Fruit fly (Drosophila melanogaster) whole organism, prepupa: ENCODE measurements around the gene dar1.

Experiments used
- Blimp-1 ChIP-seq: fragments of 200-800 bp; sonication (Bioruptor generic); optimal IDR thresholded peaks from 3 replicates; lab custom pipeline; 2017; ENCODE audit warnings: missing biosample characterization, missing genetic modification characterization, mild to moderate bottlenecking, moderate library complexity, missing genetic modification reagents
- CG10631 ChIP-seq: fragments of 200-800 bp; sonication (Bioruptor generic); optimal IDR thresholded peaks from 2 replicates; lab custom pipeline; 2016; ENCODE audit warnings: missing biosample characterization, missing genetic modification characterization
- CG10669 ChIP-seq: fragments of 200-800 bp; sonication (Bioruptor generic); optimal IDR thresholded peaks from 3 replicates; lab custom pipeline; 2018; ENCODE audit warnings: missing biosample characterization, mild to moderate bottlenecking, missing genetic modification characterization, moderate library complexity
- CG11294 ChIP-seq: fragments of 200-800 bp; sonication (Bioruptor generic); IDR thresholded peaks from 2 replicates; pipeline ENCODE4 v1.3.6; 2022; ENCODE audit warnings: missing biosample characterization, missing genetic modification characterization
- CG1621 ChIP-seq: fragments of 200-800 bp; sonication (Bioruptor generic); optimal IDR thresholded peaks from 3 replicates; lab custom pipeline; 2018; ENCODE audit warnings: missing biosample characterization, mild to moderate bottlenecking, missing genetic modification characterization
- CG16779 ChIP-seq: fragments of 200-800 bp; sonication (Bioruptor generic); optimal IDR thresholded peaks from 3 replicates; lab custom pipeline; 2017; ENCODE audit warnings: missing biosample characterization, mild to moderate bottlenecking, missing genetic modification characterization
- CG3032 ChIP-seq: fragments of 200-800 bp; optimal IDR thresholded peaks from 2 replicates; lab custom pipeline; 2019; ENCODE audit warnings: missing biosample characterization, mild to moderate bottlenecking, missing genetic modification characterization, moderate library complexity
- CG31627 ChIP-seq: fragments of 200-800 bp; sonication (Bioruptor generic); optimal IDR thresholded peaks from 3 replicates; lab custom pipeline; 2016; ENCODE audit warnings: missing biosample characterization, missing genetic modification characterization
- CG32006 ChIP-seq: fragments of 200-800 bp; sonication (Bioruptor generic); optimal IDR thresholded peaks from 3 replicates; lab custom pipeline; 2017; ENCODE audit warnings: missing biosample characterization, mild to moderate bottlenecking, missing genetic modification characterization
- CG34406 ChIP-seq: fragments of 200-800 bp; sonication (Bioruptor generic); optimal IDR thresholded peaks from 3 replicates; lab custom pipeline; 2016; ENCODE audit warnings: missing biosample characterization, missing genetic modification characterization
- CG3919 ChIP-seq: fragments of 200-800 bp; sonication (Bioruptor generic); optimal IDR thresholded peaks from 3 replicates; lab custom pipeline; 2016; ENCODE audit warnings: missing biosample characterization, missing genetic modification characterization
- CG6163 ChIP-seq: fragments of 200-800 bp; sonication (Bioruptor generic); IDR thresholded peaks from 3 replicates; pipeline ENCODE4 v1.3.6; 2022; ENCODE audit warnings: missing biosample characterization, missing genetic modification characterization
- CG6808 ChIP-seq: fragments of 200-800 bp; sonication (Bioruptor generic); optimal IDR thresholded peaks from 3 replicates; lab custom pipeline; 2017; ENCODE audit warnings: missing biosample characterization, missing genetic modification characterization, mild to moderate bottlenecking, moderate library complexity, missing genetic modification reagents
- CG6854 ChIP-seq: fragments of 200-800 bp; sonication (Bioruptor generic); optimal IDR thresholded peaks from 2 replicates; lab custom pipeline; 2017; ENCODE audit warnings: missing biosample characterization, mild to moderate bottlenecking, missing genetic modification characterization
- CG7368 ChIP-seq: fragments of 200-800 bp; sonication (Bioruptor generic); optimal IDR thresholded peaks from 3 replicates; lab custom pipeline; 2016; ENCODE audit warnings: missing biosample characterization, missing genetic modification characterization
- CG8119 ChIP-seq: fragments of 200-800 bp; sonication (Bioruptor generic); IDR thresholded peaks from 3 replicates; pipeline ENCODE4 v1.3.6; 2022; ENCODE audit warnings: missing biosample characterization, missing genetic modification characterization
- CG8319 ChIP-seq: fragments of 200-800 bp; sonication (Bioruptor generic); optimal IDR thresholded peaks from 3 replicates; lab custom pipeline; 2016; ENCODE audit warnings: missing biosample characterization, missing genetic modification characterization
- CG8632 ChIP-seq: fragments of 200-800 bp; sonication (Bioruptor generic); optimal IDR thresholded peaks from 3 replicates; lab custom pipeline; 2016; ENCODE audit warnings: missing biosample characterization, missing genetic modification characterization
- CG9139 ChIP-seq: fragments of 200-800 bp; sonication (Bioruptor generic); optimal IDR thresholded peaks from 3 replicates; lab custom pipeline; 2017; ENCODE audit warnings: missing biosample characterization, mild to moderate bottlenecking, missing genetic modification characterization
- Eip78C ChIP-seq: fragments of 200-800 bp; sonication (Bioruptor generic); peaks from one replicate; lab custom pipeline; 2016; ENCODE audit warnings: missing biosample characterization, missing genetic modification characterization
- Eip93F ChIP-seq: fragments of 200-800 bp; sonication (Bioruptor generic); optimal IDR thresholded peaks from 2 replicates; lab custom pipeline; 2016; ENCODE audit warnings: missing biosample characterization, mild to moderate bottlenecking, missing genetic modification characterization
- Ets21C ChIP-seq: fragments of 200-800 bp; sonication (Bioruptor generic); optimal IDR thresholded peaks from 3 replicates; lab custom pipeline; 2016; ENCODE audit warnings: missing biosample characterization, missing genetic modification characterization
- Ets96B ChIP-seq: fragments of 200-800 bp; optimal IDR thresholded peaks from 2 replicates; lab custom pipeline; 2019; ENCODE audit warnings: missing biosample characterization, mild to moderate bottlenecking, missing genetic modification characterization, moderate library complexity
- Hr38 ChIP-seq: sonication (Bioruptor generic); optimal IDR thresholded peaks from 2 replicates; lab custom pipeline; 2016; ENCODE audit warnings: missing biosample characterization, missing genetic modification characterization
- Hr39 ChIP-seq: fragments of 200-800 bp; sonication (Bioruptor generic); optimal IDR thresholded peaks from 2 replicates; lab custom pipeline; 2016; ENCODE audit warnings: missing biosample characterization, missing genetic modification characterization
- Hr4 ChIP-seq: fragments of 200-800 bp; sonication (Bioruptor generic); optimal IDR thresholded peaks from 3 replicates; lab custom pipeline; 2016; ENCODE audit warnings: missing biosample characterization, missing genetic modification characterization
- Lpt ChIP-seq: fragments of 200-800 bp; sonication (Bioruptor generic); optimal IDR thresholded peaks from 3 replicates; lab custom pipeline; 2016; ENCODE audit warnings: missing biosample characterization, missing genetic modification characterization
- OdsH ChIP-seq: fragments of 200-800 bp; sonication (Bioruptor generic); optimal IDR thresholded peaks from 3 replicates; lab custom pipeline; 2016; ENCODE audit warnings: missing biosample characterization, missing genetic modification characterization
- Smox ChIP-seq: fragments of 200-800 bp; sonication (Bioruptor generic); optimal IDR thresholded peaks from 3 replicates; lab custom pipeline; 2016; ENCODE audit warnings: missing biosample characterization, missing genetic modification characterization
- Sox102F ChIP-seq: fragments of 200-800 bp; sonication (Bioruptor generic); optimal IDR thresholded peaks from 2 replicates; lab custom pipeline; 2016; ENCODE audit warnings: missing biosample characterization, mild to moderate bottlenecking, missing genetic modification characterization
- Sox14 ChIP-seq: fragments of 200-800 bp; sonication (Bioruptor generic); optimal IDR thresholded peaks from 3 replicates; lab custom pipeline; 2016; ENCODE audit warnings: missing biosample characterization, missing genetic modification characterization
- Sox15 ChIP-seq: fragments of 200-800 bp; sonication (Bioruptor generic); optimal IDR thresholded peaks from 3 replicates; lab custom pipeline; 2016; ENCODE audit warnings: missing biosample characterization, missing genetic modification characterization
- achi ChIP-seq: fragments of 200-800 bp; sonication (Bioruptor generic); optimal IDR thresholded peaks from 3 replicates; lab custom pipeline; 2016; ENCODE audit warnings: missing biosample characterization, missing genetic modification characterization
- acj6 ChIP-seq: fragments of 200-800 bp; sonication (Bioruptor generic); optimal IDR thresholded peaks from 3 replicates; lab custom pipeline; 2016; ENCODE audit warnings: missing biosample characterization, missing genetic modification characterization
- cyc ChIP-seq: fragments of 200-800 bp; sonication (Bioruptor generic); optimal IDR thresholded peaks from 3 replicates; lab custom pipeline; 2016; ENCODE audit warnings: missing biosample characterization, missing genetic modification characterization
- dsx ChIP-seq: fragments of 200-800 bp; optimal IDR thresholded peaks from 3 replicates; lab custom pipeline; 2019; ENCODE audit warnings: missing biosample characterization, mild to moderate bottlenecking, missing genetic modification characterization, moderate library complexity; ENCODE audit not compliant: poor library complexity, severe bottlenecking
- eg ChIP-seq: fragments of 200-800 bp; sonication (Bioruptor generic); IDR thresholded peaks from 3 replicates; pipeline ENCODE4 v1.3.6; 2022; ENCODE audit warnings: missing biosample characterization, missing genetic modification characterization
- esn ChIP-seq: fragments of 200-800 bp; sonication (Bioruptor generic); optimal IDR thresholded peaks from 2 replicates; lab custom pipeline; 2016; ENCODE audit warnings: missing biosample characterization, mild to moderate bottlenecking, missing genetic modification characterization, moderate library complexity
- fd59A ChIP-seq: fragments of 200-800 bp; sonication (Bioruptor generic); optimal IDR thresholded peaks from 2 replicates; lab custom pipeline; 2017; ENCODE audit warnings: missing biosample characterization, mild to moderate bottlenecking, missing genetic modification characterization, missing genetic modification reagents
- net ChIP-seq: fragments of 200-800 bp; sonication (Bioruptor generic); optimal IDR thresholded peaks from 3 replicates; lab custom pipeline; 2016; ENCODE audit warnings: missing biosample characterization, missing genetic modification characterization
- pdm3 ChIP-seq: fragments of 200-800 bp; sonication (Bioruptor generic); optimal IDR thresholded peaks from 3 replicates; lab custom pipeline; 2016; ENCODE audit warnings: missing biosample characterization, missing genetic modification characterization
- salr ChIP-seq, 2 experiments: fragments of 200-800 bp; sonication (Bioruptor generic); optimal IDR thresholded peaks; 3 replicates each; lab custom pipeline; 2016 to 2018; ENCODE audit warnings: missing biosample characterization in 2 of 2, missing genetic modification characterization in 2 of 2, mild to moderate bottlenecking in 1 of 2
- ss ChIP-seq, 2 experiments: fragments of 200-800 bp; sonication (Bioruptor generic); optimal IDR thresholded peaks; 2 replicates in 1 of 2; 3 replicates in 1 of 2; lab custom pipeline; 2017 to 2018; ENCODE audit warnings: mild to moderate bottlenecking in 2 of 2, missing biosample characterization in 2 of 2, missing genetic modification characterization in 2 of 2, moderate library complexity in 1 of 2
- svp ChIP-seq: fragments of 200-800 bp; sonication (Bioruptor generic); peaks from one replicate; lab custom pipeline; 2016; ENCODE audit warnings: missing biosample characterization, missing genetic modification characterization
- topi ChIP-seq: fragments of 200-800 bp; sonication (Bioruptor generic); optimal IDR thresholded peaks from 3 replicates; lab custom pipeline; 2016; ENCODE audit warnings: missing biosample characterization, missing genetic modification characterization
- vri ChIP-seq: fragments of 200-800 bp; sonication (Bioruptor generic); optimal IDR thresholded peaks from 3 replicates; lab custom pipeline; 2016; ENCODE audit warnings: missing biosample characterization, mild to moderate bottlenecking, missing genetic modification characterization

Gene dar1

dm6 chr3L:3624876-3625275 lies 1.3 kb upstream of the dar1 start (continued):
- no peak for TF ChIP-seq CG3032
- TF ChIP-seq CG9139 (GFP tag; lab: Kevin White, UChicago), result no peak
- peak; percentile 43 for TF ChIP-seq CG1621 (tag; lab: Kevin White, UChicago)
- peak; percentile 66 to 72 for TF ChIP-seq ss (GFP tag; optimal IDR thresholded peaks at IDR 0.05; lab: Kevin White, UChicago)
- no peak for TF ChIP-seq Smox (GFP tag; lab: Kevin White, UChicago)
- no peak for TF ChIP-seq Hr38 (GFP tag; lab: Kevin White, UChicago)
- TF ChIP-seq Sox102F (GFP tag; lab: Kevin White, UChicago), result no peak
- peak; percentile 37; the same call in 1 of the 3 replicates for TF ChIP-seq CG6163
- peak; percentile 9 for TF ChIP-seq CG32006 (GFP tag; lab: Kevin White, UChicago)
- no peak for TF ChIP-seq CG8632 (GFP tag; lab: Kevin White, UChicago)
- TF ChIP-seq acj6 (GFP tag; lab: Kevin White, UChicago), result no peak
- no peak for TF ChIP-seq CG31627 (GFP tag; lab: Kevin White, UChicago)
- peak; percentile 32 for TF ChIP-seq Ets96B (tag; lab: Kevin White, UChicago)
- peak; percentile 32; the same call in 1 of the 3 replicates for TF ChIP-seq eg (GFP tag; lab: Robert Waterston, UW)
- TF ChIP-seq CG16779 (tag; lab: Kevin White, UChicago), result no peak
- peak; percentile 46 for TF ChIP-seq CG6808 (GFP tag; lab: Kevin White, UChicago)
- TF ChIP-seq CG7368, result no peak
- TF ChIP-seq CG8119 (GFP tag; lab: Robert Waterston, UW), result peak; percentile 29; the same call in 1 of the 3 replicates
- TF ChIP-seq Eip93F (GFP tag; lab: Kevin White, UChicago), result no peak
- TF ChIP-seq achi (GFP tag; lab: Kevin White, UChicago), result no peak
- no peak for TF ChIP-seq Eip78C (GFP tag; lab: Kevin White, UChicago)
- TF ChIP-seq net (GFP tag; lab: Kevin White, UChicago), result no peak
- no peak for TF ChIP-seq CG10631 (GFP tag; lab: Kevin White, UChicago)
- no peak for TF ChIP-seq svp (GFP tag; lab: Kevin White, UChicago)
- no peak for TF ChIP-seq esn (GFP tag; lab: Kevin White, UChicago)
- TF ChIP-seq Sox15 (GFP tag; lab: Kevin White, UChicago), result no peak

- TF ChIP-seq Sox15 (GFP tag; lab: Kevin White, UChicago) (peak; percentile 57), vri (GFP tag; lab: Kevin White, UChicago) (no peak), OdsH (GFP tag; lab: Kevin White, UChicago) (peak; percentile 74), svp (GFP tag; lab: Kevin White, UChicago) (no peak), Smox (GFP tag; lab: Kevin White, UChicago) (no peak), Eip93F (GFP tag; lab: Kevin White, UChicago) (no peak), CG6808 (GFP tag; lab: Kevin White, UChicago) (peak; percentile 47), topi (GFP tag; lab: Kevin White, UChicago) (no peak), CG10669 (GFP tag; lab: Kevin White, UChicago) (peak; percentile 22), CG6854 (GFP tag; lab: Kevin White, UChicago) (no peak), CG32006 (GFP tag; lab: Kevin White, UChicago) (peak; percentile 91), CG6163 (peak; percentile 78), CG8119 (GFP tag; lab: Robert Waterston, UW) (peak; percentile 89), net (GFP tag; lab: Kevin White, UChicago) (peak; percentile 72), CG10631 (GFP tag; lab: Kevin White, UChicago) (peak; percentile 54), Hr39 (GFP tag; lab: Kevin White, UChicago) (no peak), CG11294 (GFP tag; lab: Robert Waterston, UW) (peak; percentile 88), salr (GFP tag; optimal IDR thresholded peaks at IDR 0.05; lab: Kevin White, UChicago) (peak; percentile 37 to 49), Hr4 (GFP tag; lab: Kevin White, UChicago) (peak; percentile 30), CG3919 (GFP tag; lab: Kevin White, UChicago) (peak; percentile 58), esn (GFP tag; lab: Kevin White, UChicago) (no peak), fd59A (GFP tag; lab: Kevin White, UChicago) (peak; percentile 69), Ets21C (GFP tag; lab: Kevin White, UChicago) (no peak), CG8319 (no peak), Lpt (peak; percentile 58), ss (GFP tag; optimal IDR thresholded peaks at IDR 0.05; lab: Kevin White, UChicago) (peak; percentile 37 to 71), Eip78C (GFP tag; lab: Kevin White, UChicago) (peak; percentile 20), CG34406 (GFP tag; lab: Kevin White, UChicago) (peak; percentile 47), Sox14 (GFP tag; lab: Kevin White, UChicago) (no peak), acj6 (GFP tag; lab: Kevin White, UChicago) (peak; percentile 67), Hr38 (GFP tag; lab: Kevin White, UChicago) (no peak), pdm3 (GFP tag; lab: Kevin White, UChicago) (no peak), Ets96B (tag; lab: Kevin White, UChicago) (peak; percentile 43), dsx (GFP tag; lab: Kevin White, UChicago) (peak; percentile 40), Blimp-1 (GFP tag; lab: Kevin White, UChicago) (no peak), cyc (GFP tag; lab: Kevin White, UChicago) (no peak)
Observed at dm6 chr3L:3632500-3633183, 6.5 kb downstream of the dar1 start.
